Fruit fly (Drosophila melanogaster) Kc167 (cell line): ENCODE data around the gene CG32187.

Experiments used
- Myc ChIP-seq: fragments of >200 bp; optimal IDR thresholded peaks from 2 replicates; lab custom pipeline; 2017; ENCODE audit warnings: missing external identifiers
- Sin3A ChIP-seq: fragments of >200 bp; optimal IDR thresholded peaks from 2 replicates; lab custom pipeline; 2018; ENCODE audit warnings: missing external identifiers
- h ChIP-seq: fragments of >200 bp; optimal IDR thresholded peaks from 3 replicates; lab custom pipeline; 2018; ENCODE audit warnings: missing external identifiers
- psq ChIP-seq: fragments of >200 bp; optimal IDR thresholded peaks from 2 replicates; lab custom pipeline; 2017; ENCODE audit warnings: missing external identifiers
- ttk ChIP-seq: sonication (Bioruptor generic); optimal IDR thresholded peaks from 2 replicates; lab custom pipeline; 2017; ENCODE audit warnings: missing external identifiers

DNA sequence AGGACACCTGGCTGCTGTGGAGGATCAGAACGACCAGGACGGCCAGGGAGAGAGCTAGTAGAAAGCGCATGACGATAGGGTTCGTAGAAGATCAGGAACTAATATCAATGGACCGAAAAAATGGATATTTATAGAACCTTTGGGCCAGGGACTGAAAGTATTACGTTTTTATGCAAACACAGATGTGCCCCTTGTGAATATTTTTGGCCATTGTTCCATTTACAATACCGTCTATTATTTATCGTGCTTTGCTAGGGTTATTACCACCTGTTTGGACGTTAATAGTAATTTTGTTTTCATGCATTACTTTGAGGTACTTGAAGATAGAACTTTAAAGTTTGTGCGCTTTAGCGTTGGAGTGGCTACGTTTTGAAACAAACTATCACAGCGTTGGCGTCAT lies 27.4 kb upstream of the CG32187 start, which contains the start of gene CG32188:
- TF ChIP-seq psq, result no peak
- no peak for TF ChIP-seq h (lab: Kevin White, UChicago)
- no peak for TF ChIP-seq ttk (lab: Kevin White, UChicago)
- TF ChIP-seq Sin3A (lab: Kevin White, UChicago), result no peak
- TF ChIP-seq Myc (lab: Kevin White, UChicago), result no peak
